Fruit fly (Drosophila melanogaster) whole organism, wandering third instar larva: Measurements from ENCODE around the gene CG43773.

Experiments
- GATAd ChIP-seq: sonication (Bioruptor generic); optimal IDR thresholded peaks from 2 replicates; lab custom pipeline; 2016; ENCODE audit warnings: missing biosample characterization, missing genetic modification characterization
- HLH106 ChIP-seq: fragments of 200-800 bp; optimal IDR thresholded peaks from 3 replicates; lab custom pipeline; 2019; ENCODE audit warnings: missing biosample characterization, mild to moderate bottlenecking, missing genetic modification characterization, moderate library complexity
- Hnf4 ChIP-seq: fragments of 200-800 bp; sonication (Bioruptor generic); optimal IDR thresholded peaks from 2 replicates; lab custom pipeline; 2016; ENCODE audit warnings: missing biosample characterization, mild to moderate bottlenecking, missing genetic modification characterization
- OdsH ChIP-seq: fragments of 200-800 bp; sonication (Bioruptor generic); optimal IDR thresholded peaks from 2 replicates; lab custom pipeline; 2016; ENCODE audit warnings: missing biosample characterization, mild to moderate bottlenecking, missing genetic modification characterization
- Sp1 ChIP-seq: fragments of 200-800 bp; sonication (Bioruptor generic); optimal IDR thresholded peaks from 3 replicates; lab custom pipeline; 2019; ENCODE audit warnings: missing biosample characterization, mild to moderate bottlenecking, missing genetic modification characterization, moderate library complexity
- ey ChIP-seq: fragments of 200-800 bp; sonication (Bioruptor generic); optimal IDR thresholded peaks from 2 replicates; lab custom pipeline; 2016; ENCODE audit warnings: missing biosample characterization, missing genetic modification characterization
- foxo ChIP-seq, 2 experiments: fragments of 200-800 bp; sonication (Bioruptor generic); optimal IDR thresholded peaks; 2 replicates in 1 of 2; 3 replicates in 1 of 2; lab custom pipeline; 2016 to 2017; ENCODE audit warnings: missing biosample characterization in 2 of 2, missing genetic modification characterization in 2 of 2
- fru ChIP-seq: fragments of 200-800 bp; sonication (Bioruptor generic); optimal IDR thresholded peaks from 3 replicates; lab custom pipeline; 2016; ENCODE audit warnings: missing biosample characterization, mild to moderate bottlenecking, missing genetic modification characterization
- h ChIP-seq: fragments of 200-800 bp; sonication (Bioruptor generic); optimal IDR thresholded peaks from 3 replicates; lab custom pipeline; 2016; ENCODE audit warnings: missing biosample characterization, mild to moderate bottlenecking, missing genetic modification characterization
- lola ChIP-seq: fragments of >200 bp; optimal IDR thresholded peaks from 2 replicates; lab custom pipeline; 2017; ENCODE audit warnings: missing biosample characterization, missing genetic modification characterization
- psq ChIP-seq: fragments of 200-800 bp; sonication (Bioruptor generic); optimal IDR thresholded peaks from 3 replicates; lab custom pipeline; 2017; ENCODE audit warnings: missing biosample characterization, mild to moderate bottlenecking, missing genetic modification characterization, moderate library complexity
- rgr ChIP-seq: fragments of 200-800 bp; sonication (Bioruptor generic); optimal IDR thresholded peaks from 3 replicates; lab custom pipeline; 2016; ENCODE audit warnings: missing biosample characterization, mild to moderate bottlenecking, missing genetic modification characterization
- sv ChIP-seq: fragments of 200-800 bp; sonication (Bioruptor generic); optimal IDR thresholded peaks from 3 replicates; lab custom pipeline; 2016; ENCODE audit warnings: missing biosample characterization, missing genetic modification characterization
- tai ChIP-seq: sonication (Bioruptor generic); optimal IDR thresholded peaks from 2 replicates; lab custom pipeline; 2016; ENCODE audit warnings: missing biosample characterization, missing genetic modification characterization

CG43773 gene

dm6 chr2L:4056781-4057180, 49.3 kb downstream of the CG43773 start:
- TF ChIP-seq tai (GFP tag; lab: Kevin White, UChicago) (no peak), fru (GFP tag; lab: Kevin White, UChicago) (peak; percentile 54), Hnf4 (GFP tag; lab: Kevin White, UChicago) (peak; percentile 26), rgr (GFP tag; lab: Kevin White, UChicago) (peak; percentile 36), psq (GFP tag; lab: Kevin White, UChicago) (peak; percentile 24), h (GFP tag; lab: Kevin White, UChicago) (peak; percentile 52), sv (peak; percentile 1), HLH106 (tag; lab: Kevin White, UChicago) (peak; percentile 1), GATAd (no peak), OdsH (GFP tag; lab: Kevin White, UChicago) (peak; percentile 35), lola (GFP tag; lab: Kevin White, UChicago) (no peak), ey (peak; percentile 48), Sp1 (peak; percentile 21), foxo (GFP tag; optimal IDR thresholded peaks at IDR 0.05; lab: Kevin White, UChicago) (peak in 1 of 2 experiments; percentile 43)
